Worm (Caenorhabditis elegans) whole organism, L4 larva: ENCODE measurements around the gene F19H8.2.
A peak's percentile ranks its signal among the peaks of the same experiment; 100 is the strongest.

Source experiments
- D1046.2 ChIP-seq: fragments of 200-800 bp; sonication (Bioruptor generic); IDR thresholded peaks from 2 replicates; pipeline ENCODE4 v1.3.6; 2022; ENCODE audit warnings: missing genetic modification characterization, missing compliant biosample characterization
- F26F4.8 ChIP-seq: fragments of 200-800 bp; sonication (Bioruptor generic); conservative IDR thresholded peaks from 2 replicates; pipeline ENCODE4 v1.3.6; 2022; ENCODE audit warnings: missing genetic modification characterization, missing compliant biosample characterization
- F44E2.7 ChIP-seq: fragments of 200-800 bp; sonication (Bioruptor generic); IDR thresholded peaks from 2 replicates; pipeline ENCODE4 v2.1.2; 2022; ENCODE audit warnings: missing genetic modification characterization, missing compliant biosample characterization
- R02D3.7 ChIP-seq: fragments of 150-350 bp; sonication (generic microtip); optimal IDR thresholded peaks from 3 replicates; lab custom pipeline; 2014; ENCODE audit warnings: missing biosample characterization, missing genetic modification characterization
- T26A8.4 ChIP-seq: fragments of 200-800 bp; sonication (Bioruptor generic); IDR thresholded peaks from 2 replicates; pipeline ENCODE4 v1.3.6; 2022; ENCODE audit warnings: missing genetic modification characterization, missing compliant biosample characterization
- Y48G9A.11 ChIP-seq: fragments of 200-800 bp; sonication (Bioruptor generic); IDR thresholded peaks from 2 replicates; pipeline ENCODE4 v1.3.6; 2022; ENCODE audit warnings: missing genetic modification reagents, missing genetic modification characterization, missing compliant biosample characterization
- Y75B8A.6 ChIP-seq: fragments of 200-800 bp; sonication (Bioruptor generic); IDR thresholded peaks from 2 replicates; pipeline ENCODE4 v1.3.6; 2022; ENCODE audit warnings: missing genetic modification reagents, missing genetic modification characterization, missing compliant biosample characterization
- aha-1 ChIP-seq: fragments of 150-350 bp; peaks from one replicate; lab custom pipeline; 2014; ENCODE audit warnings: missing biosample characterization, missing genetic modification characterization
- aly-2 ChIP-seq: sonication (generic microtip); optimal IDR thresholded peaks from 2 replicates; lab custom pipeline; 2018; ENCODE audit warnings: missing biosample characterization, missing genetic modification characterization
- ceh-32 ChIP-seq: sonication (generic microtip); optimal IDR thresholded peaks from 2 replicates; lab custom pipeline; 2016; ENCODE audit warnings: mild to moderate bottlenecking, missing genetic modification characterization, missing compliant biosample characterization; ENCODE audit not compliant: poor library complexity
- ctbp-1 ChIP-seq: fragments of 200-800 bp; sonication (Bioruptor generic); IDR thresholded peaks from 2 replicates; pipeline ENCODE4 v1.3.6; 2022; ENCODE audit warnings: missing genetic modification reagents, missing genetic modification characterization, missing compliant biosample characterization
- daf-16 ChIP-seq, 3 experiments: sonication (generic microtip); optimal IDR thresholded peaks; 2 replicates each; lab custom pipeline; 2016 to 2017; ENCODE audit warnings: missing genetic modification characterization in 3 of 3, missing genetic modification reagents in 3 of 3, mild to moderate bottlenecking in 2 of 3, missing compliant biosample characterization in 2 of 3, missing biosample characterization in 1 of 3, moderate library complexity in 1 of 3
- daf-19 ChIP-seq: fragments of 200-800 bp; sonication (Bioruptor generic); conservative IDR thresholded peaks from 2 replicates; pipeline ENCODE4 v1.3.6; 2022; ENCODE audit warnings: missing genetic modification characterization, missing compliant biosample characterization
- dmd-6 ChIP-seq: fragments of 200-800 bp; sonication (Bioruptor generic); IDR thresholded peaks from 2 replicates; pipeline ENCODE4 v1.3.6; 2022; ENCODE audit warnings: missing genetic modification reagents, missing genetic modification characterization, missing compliant biosample characterization
- dmd-8 ChIP-seq: fragments of 200-800 bp; sonication (Bioruptor generic); IDR thresholded peaks from 2 replicates; pipeline ENCODE4 v1.3.6; 2022; ENCODE audit warnings: missing genetic modification characterization, missing compliant biosample characterization
- duxl-1 ChIP-seq: sonication (generic microtip); optimal IDR thresholded peaks from 2 replicates; lab custom pipeline; 2016; ENCODE audit warnings: mild to moderate bottlenecking, missing genetic modification characterization, moderate library complexity, missing compliant biosample characterization; ENCODE audit not compliant: poor library complexity
- gei-8 ChIP-seq: fragments of 200-800 bp; sonication (Bioruptor generic); optimal IDR thresholded peaks from 2 replicates; lab custom pipeline; 2018; ENCODE audit warnings: mild to moderate bottlenecking, missing genetic modification characterization, missing compliant biosample characterization
- hlh-11 ChIP-seq: fragments of 200-800 bp; sonication (Bioruptor generic); optimal IDR thresholded peaks from 2 replicates; lab custom pipeline; 2018; ENCODE audit warnings: mild to moderate bottlenecking, missing genetic modification characterization, missing compliant biosample characterization
- lin-1 ChIP-seq: fragments of 200-800 bp; sonication (Bioruptor generic); IDR thresholded peaks from 2 replicates; pipeline ENCODE4 v1.3.6; 2022; ENCODE audit warnings: missing genetic modification reagents, missing genetic modification characterization, missing compliant biosample characterization
- lin-15B ChIP-seq: fragments of 150-350 bp; sonication (generic microtip); optimal IDR thresholded peaks from 3 replicates; lab custom pipeline; 2014; ENCODE audit warnings: missing biosample characterization, missing genetic modification characterization
- lin-29 ChIP-seq: fragments of 200-800 bp; sonication (Bioruptor generic); IDR thresholded peaks from 2 replicates; pipeline ENCODE4 v1.3.6; 2022; ENCODE audit warnings: missing genetic modification reagents, missing genetic modification characterization, missing compliant biosample characterization
- lin-38 ChIP-seq: fragments of 200-800 bp; sonication (Bioruptor generic); IDR thresholded peaks from 2 replicates; pipeline ENCODE4 v1.3.6; 2022; ENCODE audit warnings: missing genetic modification reagents, missing genetic modification characterization, missing compliant biosample characterization
- lin-39 ChIP-seq: fragments of 150-350 bp; optimal IDR thresholded peaks from 2 replicates; lab custom pipeline; 2014; ENCODE audit warnings: missing biosample characterization, missing genetic modification reagents, missing genetic modification characterization
- lsy-2 ChIP-seq, 2 experiments: fragments of 150-350 bp in 1 of 2; sonication (generic microtip) in 1 of 2; optimal IDR thresholded peaks; 2 replicates each; lab custom pipeline; 2014 to 2017; ENCODE audit warnings: missing biosample characterization in 2 of 2, missing genetic modification characterization in 2 of 2
- madf-9 ChIP-seq: fragments of 200-800 bp; sonication (Bioruptor generic); conservative IDR thresholded peaks from 2 replicates; pipeline ENCODE4 v1.3.6; 2022; ENCODE audit warnings: missing genetic modification reagents, missing genetic modification characterization, missing compliant biosample characterization
- mdl-1 ChIP-seq, 2 experiments: fragments of 150-350 bp in 1 of 2; sonication (generic microtip) in 1 of 2; optimal IDR thresholded peaks; 2 replicates each; lab custom pipeline; 2014 to 2017; ENCODE audit warnings: missing biosample characterization in 2 of 2, missing genetic modification characterization in 2 of 2
- mdt-29 ChIP-seq: fragments of 200-800 bp; sonication (Bioruptor generic); IDR thresholded peaks from 2 replicates; pipeline ENCODE4 v1.3.6; 2022; ENCODE audit warnings: missing genetic modification reagents, missing genetic modification characterization, missing compliant biosample characterization
- mep-1 ChIP-seq: fragments of 150-350 bp; sonication (generic microtip); optimal IDR thresholded peaks from 3 replicates; lab custom pipeline; 2014; ENCODE audit warnings: missing biosample characterization, missing genetic modification characterization
- mes-2 ChIP-seq: sonication (generic microtip); optimal IDR thresholded peaks from 2 replicates; lab custom pipeline; 2016; ENCODE audit warnings: missing genotype, mild to moderate bottlenecking, missing genetic modification characterization, missing compliant biosample characterization; ENCODE audit not compliant: poor library complexity, severe bottlenecking
- mxl-3 ChIP-seq: fragments of 200-800 bp; sonication (Bioruptor generic); optimal IDR thresholded peaks from 2 replicates; lab custom pipeline; 2018; ENCODE audit warnings: mild to moderate bottlenecking, missing genetic modification characterization, missing compliant biosample characterization
- nhr-102 ChIP-seq: sonication (generic microtip); optimal IDR thresholded peaks from 2 replicates; lab custom pipeline; 2016; ENCODE audit warnings: mild to moderate bottlenecking, missing genetic modification characterization, moderate library complexity, missing compliant biosample characterization
- nhr-111 ChIP-seq: fragments of 200-800 bp; sonication (Bioruptor generic); optimal IDR thresholded peaks from 2 replicates; lab custom pipeline; 2018; ENCODE audit warnings: mild to moderate bottlenecking, missing genetic modification characterization, missing compliant biosample characterization
- nhr-25 ChIP-seq: sonication (generic microtip); optimal IDR thresholded peaks from 2 replicates; lab custom pipeline; 2017; ENCODE audit warnings: missing genetic modification characterization, mild to moderate bottlenecking, missing compliant biosample characterization, antibody characterized with exemption, moderate library complexity, borderline replicate concordance; ENCODE audit not compliant: insufficient read depth
- nhr-42 ChIP-seq: fragments of 200-800 bp; sonication (Bioruptor generic); IDR thresholded peaks from 2 replicates; pipeline ENCODE4 v1.3.6; 2022; ENCODE audit warnings: missing genetic modification characterization, missing compliant biosample characterization
- nhr-6 ChIP-seq: fragments of 150-350 bp; optimal IDR thresholded peaks from 2 replicates; lab custom pipeline; 2014; ENCODE audit warnings: missing biosample characterization, missing genetic modification characterization
- rbr-2 ChIP-seq: sonication (generic microtip); optimal IDR thresholded peaks from 2 replicates; lab custom pipeline; 2016; ENCODE audit warnings: missing genotype, missing genetic modification characterization, missing compliant biosample characterization
- saeg-2 ChIP-seq: fragments of 200-800 bp; sonication (Bioruptor generic); IDR thresholded peaks from 2 replicates; pipeline ENCODE4 v1.3.6; 2022; ENCODE audit warnings: missing genetic modification reagents, missing genetic modification characterization, missing compliant biosample characterization
- sdz-12 ChIP-seq: fragments of 200-800 bp; sonication (Bioruptor generic); optimal IDR thresholded peaks from 2 replicates; lab custom pipeline; 2018; ENCODE audit warnings: mild to moderate bottlenecking, missing genetic modification characterization, missing compliant biosample characterization
- set-16 ChIP-seq: fragments of 200-800 bp; sonication (Bioruptor generic); IDR thresholded peaks from 2 replicates; pipeline ENCODE4 v1.3.6; 2022; ENCODE audit warnings: missing genetic modification reagents, missing genetic modification characterization, missing compliant biosample characterization
- snpc-1.2 ChIP-seq: fragments of 200-800 bp; sonication (Bioruptor generic); IDR thresholded peaks from 2 replicates; pipeline ENCODE4 v1.3.6; 2022; ENCODE audit warnings: missing genetic modification reagents, missing genetic modification characterization, missing compliant biosample characterization
- tra-1 ChIP-seq: fragments of 200-800 bp; sonication (Bioruptor generic); IDR thresholded peaks from 2 replicates; pipeline ENCODE4 v1.3.6; 2022; ENCODE audit warnings: missing genetic modification reagents, missing genetic modification characterization, missing compliant biosample characterization
- unc-39 ChIP-seq: sonication (generic microtip); optimal IDR thresholded peaks from 2 replicates; lab custom pipeline; 2017; ENCODE audit warnings: missing biosample characterization, missing genetic modification characterization
- unc-62 ChIP-seq, 3 experiments: fragments of 150-350 bp in 1 of 3; sonication (generic microtip); optimal IDR thresholded peaks in 2 of 3; peaks in 1 of 3; 1 replicate in 1 of 3; 2 replicates in 2 of 3; lab custom pipeline; 2014 to 2017; ENCODE audit warnings: missing biosample characterization in 3 of 3, missing genetic modification characterization in 3 of 3, missing genetic modification reagents in 3 of 3, missing genotype in 1 of 3
- zfp-2 ChIP-seq: sonication (generic microtip); optimal IDR thresholded peaks from 2 replicates; lab custom pipeline; 2016; ENCODE audit warnings: mild to moderate bottlenecking, missing genetic modification characterization, missing compliant biosample characterization
- zfp-3 ChIP-seq: fragments of 200-800 bp; sonication (Bioruptor generic); conservative IDR thresholded peaks from 2 replicates; pipeline ENCODE4 v1.3.6; 2022; ENCODE audit warnings: missing genetic modification reagents, missing genetic modification characterization, missing compliant biosample characterization
- ztf-7 ChIP-seq: fragments of 150-350 bp; optimal IDR thresholded peaks from 2 replicates; lab custom pipeline; 2014; ENCODE audit warnings: missing biosample characterization, missing genetic modification characterization

F19H8.2 gene

ce11 chrII:14618158-14618557 lies 12.5 kb upstream of the F19H8.2 start:
- TF ChIP-seq daf-16 (GFP tag; optimal IDR thresholded peaks at IDR 0.05; lab: Kevin White, UChicago) (no peak), daf-16 (tag; optimal IDR thresholded peaks at IDR 0.05; lab: Kevin White, UChicago) (no peak), aha-1 (peak; percentile 97), rbr-2 (tag; lab: Kevin White, UChicago) (no peak), gei-8 (GFP tag; lab: Kevin White, UChicago) (no peak), ztf-7 (tag; lab: Kevin White, UChicago) (no peak), nhr-6 (tag; lab: Kevin White, UChicago) (no peak)
- TF ChIP-seq, all 104 proteins: peak for 1

DNA sequence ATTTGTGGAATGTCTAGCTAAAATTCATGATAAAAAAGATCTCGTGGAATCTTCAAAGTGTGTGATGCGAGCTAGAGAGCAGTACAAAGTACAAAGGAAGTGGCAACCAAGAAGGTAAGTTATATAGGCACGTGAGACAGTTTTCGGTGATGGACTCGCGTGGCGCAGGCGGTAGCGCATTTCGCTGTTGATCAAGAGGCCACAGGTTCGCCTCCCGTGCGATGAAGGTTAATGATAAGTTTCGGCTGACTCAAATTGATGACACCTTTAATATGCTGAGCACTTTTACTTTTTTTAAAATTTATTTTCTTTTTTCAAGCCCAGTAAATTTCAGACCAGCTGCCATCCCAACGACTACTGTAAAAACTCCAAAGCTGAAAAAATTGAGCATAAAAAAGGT lies 11.3 kb upstream of the F19H8.2 start:
- TF ChIP-seq mdt-29 (GFP tag; lab: Robert Waterston, UW): 0 out of 2 replicates have a peak, but pooled peaks have one; percentile 54
- TF ChIP-seq hlh-11 (tag; lab: Kevin White, UChicago): peak; percentile 18
- TF ChIP-seq mes-2: peak; percentile 78
- peak; percentile 4 for TF ChIP-seq rbr-2 (tag; lab: Kevin White, UChicago)
- TF ChIP-seq lin-38 (GFP tag; lab: Robert Waterston, UW): peak; percentile 77; the same call in 1 of the 2 replicates
- peak; percentile 82 for TF ChIP-seq F26F4.8
- TF ChIP-seq sdz-12: no peak
- peak; percentile 81 for TF ChIP-seq duxl-1
- no peak for TF ChIP-seq lin-39
- peak; percentile 86 for TF ChIP-seq saeg-2
- peak; percentile 86 for TF ChIP-seq D1046.2
- TF ChIP-seq ctbp-1 (GFP tag; lab: Robert Waterston, UW): peak; percentile 73
- TF ChIP-seq lin-1: peak; percentile 79
- peak; percentile 71; the same call in 1 of the 2 replicates for TF ChIP-seq zfp-3 (GFP tag; lab: Robert Waterston, UW)
- peak; percentile 20; the same call in 1 of the 2 replicates for TF ChIP-seq set-16 (GFP tag; lab: Robert Waterston, UW)
- no peak for TF ChIP-seq zfp-2 (tag; lab: Kevin White, UChicago)
- peak in 1 of 2 experiments; percentile 96 for TF ChIP-seq unc-62 (GFP tag; optimal IDR thresholded peaks at IDR 0.05 in 1 of 2; lab: Kevin White, UChicago)
- no peak for TF ChIP-seq unc-62 (tag; optimal IDR thresholded peaks at IDR 0.05; lab: Kevin White, UChicago)
- peak in 1 of 2 experiments; percentile 15 for TF ChIP-seq lsy-2 (tag; optimal IDR thresholded peaks at IDR 0.05; lab: Kevin White, UChicago)
- peak; percentile 66; the same call in 1 of the 2 replicates for TF ChIP-seq madf-9
- TF ChIP-seq dmd-8 (GFP tag; lab: Robert Waterston, UW): peak; percentile 93
- TF ChIP-seq nhr-111 (GFP tag; lab: Kevin White, UChicago): peak; percentile 2
- peak; percentile 81 for TF ChIP-seq nhr-42 (GFP tag; lab: Robert Waterston, UW)
- peak; percentile 55 for TF ChIP-seq dmd-6
- peak; percentile 32 for TF ChIP-seq gei-8 (GFP tag; lab: Kevin White, UChicago)
- TF ChIP-seq R02D3.7 (tag; lab: Kevin White, UChicago): no peak
- TF ChIP-seq tra-1: peak; percentile 85
- peak; percentile 46; the same call in 1 of the 2 replicates for TF ChIP-seq Y48G9A.11 (GFP tag; lab: Robert Waterston, UW)
- peak; percentile 44 for TF ChIP-seq nhr-102
- no peak for TF ChIP-seq aly-2 (tag; lab: Kevin White, UChicago)
- no peak for TF ChIP-seq lin-15B (tag; lab: Kevin White, UChicago)
- TF ChIP-seq ceh-32: no peak
- TF ChIP-seq daf-19 (GFP tag; lab: Robert Waterston, UW): peak; percentile 76; the same call in 1 of the 2 replicates
- TF ChIP-seq nhr-25: no peak
- TF ChIP-seq unc-39 (tag; lab: Kevin White, UChicago): no peak
- TF ChIP-seq T26A8.4 (GFP tag; lab: Robert Waterston, UW): peak; percentile 71
- TF ChIP-seq lin-29: no peak
- TF ChIP-seq mep-1: no peak
- peak; percentile 84 for TF ChIP-seq snpc-1.2 (GFP tag; lab: Robert Waterston, UW)
- TF ChIP-seq mdl-1 (tag; optimal IDR thresholded peaks at IDR 0.05; lab: Kevin White, UChicago): no peak
- no peak for TF ChIP-seq Y75B8A.6 (GFP tag; lab: Robert Waterston, UW)
- no peak for TF ChIP-seq nhr-6 (tag; lab: Kevin White, UChicago)
- TF ChIP-seq mxl-3: peak; percentile 43
- TF ChIP-seq F44E2.7: peak; percentile 66; the same call in 1 of the 2 replicates
